Worm (Caenorhabditis elegans) whole organism, early embryonic: ENCODE measurements around the gene F56C3.8.
"Not testable (repeated sequence)": the region's sequence is repeated elsewhere in the genome, so short reads cannot be mapped to it uniquely, and the experiment has no call there.

ENCODE experiments used
- B0310.2 ChIP-seq: sonication (generic microtip); optimal IDR thresholded peaks from 2 replicates; lab custom pipeline; 2016; ENCODE audit warnings: mild to moderate bottlenecking, missing genetic modification characterization, missing compliant biosample characterization
- F13C5.2 ChIP-seq: sonication (generic microtip); optimal IDR thresholded peaks from 2 replicates; lab custom pipeline; 2017; ENCODE audit warnings: mild to moderate bottlenecking, missing genetic modification characterization, inconsistent platforms, missing compliant biosample characterization
- aly-1 ChIP-seq: sonication (generic microtip); optimal IDR thresholded peaks from 2 replicates; lab custom pipeline; 2016; ENCODE audit warnings: missing genetic modification characterization, missing compliant biosample characterization
- ama-1 ChIP-seq: fragments of 150-350 bp; optimal IDR thresholded peaks from 2 replicates; lab custom pipeline; 2014
- ceh-36 ChIP-seq: sonication (generic microtip); optimal IDR thresholded peaks from 2 replicates; lab custom pipeline; 2016; ENCODE audit warnings: missing genetic modification characterization, inconsistent platforms, missing compliant biosample characterization
- ets-7 ChIP-seq: sonication (generic microtip); optimal IDR thresholded peaks from 2 replicates; lab custom pipeline; 2016; ENCODE audit warnings: missing genotype, missing genetic modification characterization, missing compliant biosample characterization
- flt-1 ChIP-seq: fragments of 200-800 bp; sonication (Bioruptor generic); IDR thresholded peaks from 2 replicates; pipeline ENCODE4 v1.3.6; 2022; ENCODE audit warnings: missing genetic modification characterization, missing compliant biosample characterization
- hmbx-1 ChIP-seq: sonication (generic microtip); optimal IDR thresholded peaks from 2 replicates; lab custom pipeline; 2016; ENCODE audit warnings: mild to moderate bottlenecking, missing genetic modification characterization, missing compliant biosample characterization
- hmg-4 ChIP-seq: fragments of 200-800 bp; sonication (Bioruptor generic); optimal IDR thresholded peaks from 2 replicates; lab custom pipeline; 2018; ENCODE audit warnings: mild to moderate bottlenecking, missing genetic modification characterization, missing compliant biosample characterization
- hnd-1 ChIP-seq: sonication (generic microtip); optimal IDR thresholded peaks from 2 replicates; lab custom pipeline; 2016; ENCODE audit warnings: missing genetic modification characterization, missing compliant biosample characterization
- pes-1 ChIP-seq: fragments of 200-800 bp; sonication (Bioruptor generic); IDR thresholded peaks from 2 replicates; pipeline ENCODE4 v1.3.6; 2022; ENCODE audit warnings: missing genetic modification reagents, missing genetic modification characterization, missing compliant biosample characterization
- scrt-1 ChIP-seq: fragments of 200-800 bp; sonication (Bioruptor generic); IDR thresholded peaks from 2 replicates; pipeline ENCODE4 v1.3.6; 2022; ENCODE audit warnings: missing genetic modification characterization, missing compliant biosample characterization
- sea-1 ChIP-seq: fragments of 200-800 bp; sonication (Bioruptor generic); conservative IDR thresholded peaks from 2 replicates; pipeline ENCODE4 v1.3.6; 2022; ENCODE audit warnings: missing genetic modification characterization, missing compliant biosample characterization
- tbx-11 ChIP-seq: fragments of 200-800 bp; sonication (Bioruptor generic); IDR thresholded peaks from 2 replicates; pipeline ENCODE4 v1.3.6; 2022; ENCODE audit warnings: missing genetic modification characterization, missing compliant biosample characterization
- tbx-37 ChIP-seq: fragments of 200-800 bp; sonication (Bioruptor generic); conservative IDR thresholded peaks from 2 replicates; pipeline ENCODE4 v1.3.6; 2022; ENCODE audit warnings: missing genetic modification reagents, missing genetic modification characterization, missing compliant biosample characterization
- tra-4 ChIP-seq: sonication (generic microtip); optimal IDR thresholded peaks from 2 replicates; lab custom pipeline; 2017; ENCODE audit warnings: missing genetic modification characterization, missing compliant biosample characterization

Gene F56C3.8

ce11 chrX:1412844-1413243 lies 28.4 kb upstream of the F56C3.8 start, which contains the start of gene srh-19:
srh-19 (plus strand) TSS chrX:1413144.
- no peak for TF ChIP-seq hnd-1 (tag; lab: Kevin White, UChicago)
- no peak for TF ChIP-seq tra-4 (tag; lab: Kevin White, UChicago)
- TF ChIP-seq aly-1 (tag; lab: Kevin White, UChicago) = no peak
- TF ChIP-seq tbx-11 = no peak
- no peak for TF ChIP-seq hmbx-1 (tag; lab: Kevin White, UChicago)
- no peak for TF ChIP-seq tbx-37 (GFP tag; lab: Robert Waterston, UW)
- TF ChIP-seq sea-1 (GFP tag; lab: Robert Waterston, UW) = no peak
- no peak for TF ChIP-seq hmg-4 (GFP tag; lab: Kevin White, UChicago)
- TF ChIP-seq ceh-36 (tag; lab: Kevin White, UChicago) = no peak
- TF ChIP-seq pes-1 (GFP tag; lab: Robert Waterston, UW) = no peak

- TF ChIP-seq pes-1 (GFP tag; lab: Robert Waterston, UW) = no peak
- TF ChIP-seq hmg-4 (GFP tag; lab: Kevin White, UChicago) = no peak
- no peak for TF ChIP-seq aly-1 (tag; lab: Kevin White, UChicago)
- no peak for TF ChIP-seq tbx-11
- TF ChIP-seq tbx-37 (GFP tag; lab: Robert Waterston, UW) = no peak
- no peak for TF ChIP-seq ceh-36 (tag; lab: Kevin White, UChicago)
- TF ChIP-seq sea-1 (GFP tag; lab: Robert Waterston, UW) = no peak
- TF ChIP-seq hmbx-1 (tag; lab: Kevin White, UChicago) = no peak
Measured at ce11 chrX:1410552-1410951, 26.1 kb upstream of the F56C3.8 start, which contains the start of gene abu-2. abu-2 (minus strand) TSS chrX:1410652.

- TF ChIP-seq B0310.2 (tag; lab: Kevin White, UChicago) = no peak
- TF ChIP-seq ets-7 (tag; lab: Kevin White, UChicago) = no peak
- TF ChIP-seq pes-1 (GFP tag; lab: Robert Waterston, UW) = no peak
- TF ChIP-seq tbx-37 (GFP tag; lab: Robert Waterston, UW) = no peak
- TF ChIP-seq tra-4 (tag; lab: Kevin White, UChicago) = no peak
- no peak for TF ChIP-seq hnd-1 (tag; lab: Kevin White, UChicago)
- TF ChIP-seq sea-1 (GFP tag; lab: Robert Waterston, UW) = no peak
Measured at ce11 chrX:1409224-1409623, 24.8 kb upstream of the F56C3.8 start.

DNA sequence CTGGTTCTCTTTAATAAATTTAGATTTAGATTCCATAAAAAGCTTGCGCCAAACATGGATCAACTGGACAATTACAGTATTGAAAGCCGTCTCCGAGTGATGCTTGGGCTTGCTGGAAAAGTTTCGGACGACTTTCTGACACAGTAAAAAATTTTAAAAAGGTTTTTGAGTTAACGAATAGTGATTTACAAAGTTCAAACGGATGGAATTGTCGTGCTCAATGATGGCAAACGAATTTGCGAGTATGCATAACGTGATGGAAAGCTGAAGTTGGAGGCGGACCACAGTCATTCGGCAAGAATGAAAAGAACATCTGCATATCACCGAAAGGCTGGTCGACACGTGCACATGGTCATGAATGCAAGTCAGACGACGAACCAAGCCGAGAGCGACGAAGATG lies 19.5 kb upstream of the F56C3.8 start, which contains the start of gene ZK402.1:
ZK402.1 (plus strand) TSS at position 301 of the 400 bp plus-strand sequence.
- not testable (repeated sequence) for TF ChIP-seq scrt-1 (GFP tag; lab: Robert Waterston, UW); tra-4 (tag; lab: Kevin White, UChicago); pes-1 (GFP tag; lab: Robert Waterston, UW)

DNA sequence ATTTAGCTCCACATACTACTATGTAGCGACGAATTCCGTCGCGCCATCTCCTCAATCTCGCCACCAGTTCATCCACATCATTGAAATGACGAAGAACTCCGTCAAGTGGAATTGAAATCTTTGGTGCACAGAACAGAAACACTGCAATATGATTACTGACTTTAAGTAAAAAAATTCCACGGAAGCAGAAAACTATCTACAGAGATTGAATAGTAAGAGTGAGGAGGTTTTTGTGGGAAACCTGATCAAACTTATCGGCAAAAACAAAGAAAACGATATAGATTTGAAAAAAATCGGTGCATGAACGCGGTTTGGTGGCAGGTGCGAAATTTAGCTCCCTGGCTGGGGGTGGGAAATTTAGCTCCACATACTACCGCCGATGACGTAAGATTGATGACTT lies 19.0 kb upstream of the F56C3.8 start, which contains the start of gene ZK402.2:
ZK402.2 (plus strand) TSS at position 301 of the 400 bp plus-strand sequence.
- not testable (repeated sequence) for TF ChIP-seq ama-1 (lab: Kevin White, UChicago); F13C5.2 (tag; lab: Kevin White, UChicago); hmbx-1 (tag; lab: Kevin White, UChicago)

ce11 chrX:1401259-1401658 lies 16.8 kb upstream of the F56C3.8 start, which contains the start of gene ZK402.5:
ZK402.5 (minus strand) TSS chrX:1401359.
- TF ChIP-seq tbx-11 (no peak), hmg-4 (GFP tag; lab: Kevin White, UChicago) (no peak), ceh-36 (tag; lab: Kevin White, UChicago) (no peak), flt-1 (no peak), hnd-1 (tag; lab: Kevin White, UChicago) (no peak), pes-1 (GFP tag; lab: Robert Waterston, UW) (no peak), ets-7 (tag; lab: Kevin White, UChicago) (no peak), tra-4 (tag; lab: Kevin White, UChicago) (no peak), hmbx-1 (tag; lab: Kevin White, UChicago) (no peak), aly-1 (tag; lab: Kevin White, UChicago) (no peak)

ce11 chrX:1397516-1397915 lies 13.1 kb upstream of the F56C3.8 start, which contains the start of gene H39E20.1:
H39E20.1 (minus strand) TSS chrX:1397616.
- TF ChIP-seq B0310.2 (tag; lab: Kevin White, UChicago) (no peak), hmg-4 (GFP tag; lab: Kevin White, UChicago) (no peak)

DNA sequence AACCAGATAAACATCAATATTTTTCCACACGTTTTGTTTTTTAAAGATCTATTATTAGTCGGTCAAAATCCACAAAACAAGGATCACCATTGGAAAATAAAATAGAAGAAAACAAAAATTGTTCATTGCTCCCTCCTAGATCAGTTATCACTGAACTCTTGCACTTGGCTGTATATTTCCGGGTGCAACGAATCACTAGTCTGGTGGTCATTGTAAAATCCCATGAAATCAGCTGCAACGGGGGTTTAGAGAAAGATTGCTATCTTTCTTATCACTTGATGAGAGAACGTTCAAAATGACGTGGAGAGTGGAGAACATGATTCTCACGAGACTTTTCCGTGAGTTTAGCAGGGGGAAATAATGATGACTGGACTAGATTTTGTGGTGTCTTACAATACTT lies 11.4 kb upstream of the F56C3.8 start:
- TF ChIP-seq scrt-1 (GFP tag; lab: Robert Waterston, UW) (no peak), aly-1 (tag; lab: Kevin White, UChicago) (no peak), tbx-11 (no peak)

- no peak for TF ChIP-seq F13C5.2 (tag; lab: Kevin White, UChicago)
- TF ChIP-seq tbx-37 (GFP tag; lab: Robert Waterston, UW) = no peak
- TF ChIP-seq tbx-11 = no peak
- TF ChIP-seq aly-1 (tag; lab: Kevin White, UChicago) = no peak
- TF ChIP-seq ceh-36 (tag; lab: Kevin White, UChicago) = no peak
- TF ChIP-seq hnd-1 (tag; lab: Kevin White, UChicago) = no peak
Measured at ce11 chrX:1394437-1394836, 10.0 kb upstream of the F56C3.8 start.
